Fruit fly (Drosophila melanogaster) whole organism, embryonic: Measurements from ENCODE around the gene Agpat1.

Experiments used
- Atf-2 ChIP-seq: fragments of 200-800 bp; sonication (Bioruptor generic); optimal IDR thresholded peaks from 2 replicates; lab custom pipeline; 2016; ENCODE audit warnings: missing biosample characterization, missing genetic modification characterization
- BEAF-32 ChIP-seq: fragments of 200-800 bp; sonication (Bioruptor generic); optimal IDR thresholded peaks from 3 replicates; lab custom pipeline; 2017; ENCODE audit warnings: missing biosample characterization, missing genetic modification characterization, mild to moderate bottlenecking, moderate library complexity, missing genetic modification reagents
- CG10274 ChIP-seq: fragments of 200-800 bp; sonication (Bioruptor generic); optimal IDR thresholded peaks from 3 replicates; lab custom pipeline; 2017; ENCODE audit warnings: missing biosample characterization, mild to moderate bottlenecking, missing genetic modification characterization
- CG10431 ChIP-seq: fragments of 200-800 bp; sonication (Bioruptor generic); optimal IDR thresholded peaks from 3 replicates; lab custom pipeline; 2018; ENCODE audit warnings: missing biosample characterization, mild to moderate bottlenecking, missing genetic modification characterization
- CG10565 ChIP-seq: fragments of 200-800 bp; sonication (Bioruptor generic); optimal IDR thresholded peaks from 3 replicates; lab custom pipeline; 2016; ENCODE audit warnings: missing biosample characterization, mild to moderate bottlenecking, missing genetic modification characterization
- CG11456 ChIP-seq: fragments of 200-800 bp; sonication (Bioruptor generic); IDR thresholded peaks from 3 replicates; pipeline ENCODE4 v1.3.6; 2022; ENCODE audit warnings: missing biosample characterization, missing genetic modification characterization
- CG12071 ChIP-seq: fragments of 200-800 bp; sonication (Bioruptor generic); optimal IDR thresholded peaks from 3 replicates; lab custom pipeline; 2018; ENCODE audit warnings: missing biosample characterization, mild to moderate bottlenecking, missing genetic modification characterization
- CG12391 ChIP-seq: fragments of 200-800 bp; sonication (Bioruptor generic); optimal IDR thresholded peaks from 3 replicates; lab custom pipeline; 2018; ENCODE audit warnings: missing biosample characterization, mild to moderate bottlenecking, missing genetic modification characterization, moderate library complexity
- CG15479 ChIP-seq: fragments of 200-800 bp; sonication (Bioruptor generic); optimal IDR thresholded peaks from 3 replicates; lab custom pipeline; 2019; ENCODE audit warnings: missing biosample characterization, mild to moderate bottlenecking, missing genetic modification characterization, moderate library complexity
- CG15601 ChIP-seq: fragments of 200-800 bp; sonication (Bioruptor generic); optimal IDR thresholded peaks from 3 replicates; lab custom pipeline; 2019; ENCODE audit warnings: missing biosample characterization, mild to moderate bottlenecking, missing genetic modification characterization, moderate library complexity
- CG1603 ChIP-seq: fragments of 200-800 bp; sonication (Bioruptor generic); optimal IDR thresholded peaks from 2 replicates; lab custom pipeline; 2019; ENCODE audit warnings: missing biosample characterization, mild to moderate bottlenecking, missing genetic modification characterization, moderate library complexity
- CG18599 ChIP-seq: fragments of 200-800 bp; sonication (Bioruptor generic); optimal IDR thresholded peaks from 3 replicates; lab custom pipeline; 2017; ENCODE audit warnings: missing biosample characterization, missing genetic modification characterization, mild to moderate bottlenecking, moderate library complexity, missing genetic modification reagents
- CG18619 ChIP-seq: fragments of 200-800 bp; sonication (Bioruptor generic); optimal IDR thresholded peaks from 3 replicates; lab custom pipeline; 2017; ENCODE audit warnings: missing biosample characterization, mild to moderate bottlenecking, missing genetic modification characterization
- CG2712 ChIP-seq: fragments of 200-800 bp; optimal IDR thresholded peaks from 3 replicates; lab custom pipeline; 2019; ENCODE audit warnings: missing biosample characterization, mild to moderate bottlenecking, missing genetic modification characterization, moderate library complexity
- CG31388 ChIP-seq: fragments of 200-800 bp; sonication (Bioruptor generic); optimal IDR thresholded peaks from 2 replicates; lab custom pipeline; 2016; ENCODE audit warnings: missing biosample characterization, missing genetic modification characterization
- CG34224 ChIP-seq: fragments of 200-800 bp; sonication (Bioruptor generic); IDR thresholded peaks from 3 replicates; pipeline ENCODE4 v1.3.6; 2022; ENCODE audit warnings: missing biosample characterization, missing genetic modification characterization; ENCODE audit not compliant: partially characterized antibody
- CG4820 ChIP-seq: fragments of 200-800 bp; sonication (Bioruptor generic); optimal IDR thresholded peaks from 3 replicates; lab custom pipeline; 2016; ENCODE audit warnings: missing biosample characterization, missing genetic modification characterization
- CG6813 ChIP-seq: fragments of 200-800 bp; sonication (Bioruptor generic); optimal IDR thresholded peaks from 2 replicates; lab custom pipeline; 2017; ENCODE audit warnings: missing biosample characterization, missing genetic modification characterization, mild to moderate bottlenecking, moderate library complexity, missing genetic modification reagents
- CG6854 ChIP-seq: fragments of 200-800 bp; sonication (Bioruptor generic); optimal IDR thresholded peaks from 3 replicates; lab custom pipeline; 2017; ENCODE audit warnings: missing biosample characterization, mild to moderate bottlenecking, missing genetic modification characterization
- CG8388 ChIP-seq: fragments of 200-800 bp; sonication (Bioruptor generic); optimal IDR thresholded peaks from 2 replicates; lab custom pipeline; 2019; ENCODE audit warnings: missing biosample characterization, mild to moderate bottlenecking, missing genetic modification characterization, moderate library complexity
- Dad ChIP-seq: fragments of 200-800 bp; sonication (Bioruptor generic); optimal IDR thresholded peaks from 3 replicates; lab custom pipeline; 2016; ENCODE audit warnings: missing biosample characterization, missing genetic modification characterization
- Dp ChIP-seq: fragments of 200-800 bp; sonication (Bioruptor generic); optimal IDR thresholded peaks from 2 replicates; lab custom pipeline; 2018; ENCODE audit warnings: missing biosample characterization, mild to moderate bottlenecking, missing genetic modification characterization, moderate library complexity
- Gsc ChIP-seq: fragments of 200-800 bp; sonication (Bioruptor generic); IDR thresholded peaks from 2 replicates; pipeline ENCODE4 v1.3.6; 2022; ENCODE audit warnings: missing biosample characterization, missing genetic modification characterization
- Kr ChIP-seq: fragments of 200-800 bp; sonication (Bioruptor generic); optimal IDR thresholded peaks from 2 replicates; lab custom pipeline; 2017; ENCODE audit warnings: missing biosample characterization, mild to moderate bottlenecking, missing genetic modification characterization
- Poxn ChIP-seq: fragments of 200-800 bp; sonication (Bioruptor generic); IDR thresholded peaks from 2 replicates; pipeline ENCODE4 v1.3.6; 2022; ENCODE audit warnings: missing biosample characterization, missing genetic modification characterization
- Rfx ChIP-seq: fragments of 200-800 bp; sonication (Bioruptor generic); IDR thresholded peaks from 2 replicates; pipeline ENCODE4 v1.3.6; 2022; ENCODE audit warnings: missing biosample characterization, missing genetic modification characterization
- Sox102F ChIP-seq: fragments of 200-800 bp; sonication (Bioruptor generic); optimal IDR thresholded peaks from 2 replicates; lab custom pipeline; 2018; ENCODE audit warnings: missing biosample characterization, mild to moderate bottlenecking, missing genetic modification characterization, moderate library complexity
- Sry-β ChIP-seq: fragments of 200-800 bp; sonication (Bioruptor generic); optimal IDR thresholded peaks from 2 replicates; lab custom pipeline; 2018; ENCODE audit warnings: missing biosample characterization, mild to moderate bottlenecking, missing genetic modification characterization, moderate library complexity
- abd-A ChIP-seq: fragments of 200-800 bp; sonication (Bioruptor generic); optimal IDR thresholded peaks from 3 replicates; lab custom pipeline; 2019; ENCODE audit warnings: missing biosample characterization, mild to moderate bottlenecking, missing genetic modification characterization, moderate library complexity
- amos ChIP-seq: fragments of 200-800 bp; sonication (Bioruptor generic); IDR thresholded peaks from 2 replicates; pipeline ENCODE4 v1.3.6; 2022; ENCODE audit warnings: missing biosample characterization, missing genetic modification characterization; ENCODE audit not compliant: partially characterized antibody
- aop ChIP-seq: fragments of 200-800 bp; sonication (Bioruptor generic); IDR thresholded peaks from 2 replicates; pipeline ENCODE4 v1.3.6; 2022; ENCODE audit warnings: missing biosample characterization, missing genetic modification characterization
- ap ChIP-seq: fragments of 200-800 bp; sonication (Bioruptor generic); IDR thresholded peaks from 2 replicates; pipeline ENCODE4 v1.3.6; 2022; ENCODE audit warnings: missing biosample characterization, missing genetic modification characterization
- bab2 ChIP-seq: fragments of 200-800 bp; sonication (Bioruptor generic); optimal IDR thresholded peaks from 2 replicates; lab custom pipeline; 2016; ENCODE audit warnings: missing biosample characterization, missing genetic modification characterization
- exex ChIP-seq: fragments of 200-800 bp; sonication (Bioruptor generic); optimal IDR thresholded peaks from 4 replicates; lab custom pipeline; 2018; ENCODE audit warnings: missing biosample characterization, mild to moderate bottlenecking, missing genetic modification characterization, moderate library complexity
- eyg ChIP-seq: fragments of 200-800 bp; sonication (Bioruptor generic); optimal IDR thresholded peaks from 3 replicates; lab custom pipeline; 2016; ENCODE audit warnings: missing biosample characterization, missing genetic modification characterization
- fd3F ChIP-seq: fragments of 200-800 bp; sonication (Bioruptor generic); optimal IDR thresholded peaks from 2 replicates; lab custom pipeline; 2018; ENCODE audit warnings: missing biosample characterization, mild to moderate bottlenecking, missing genetic modification characterization, moderate library complexity
- fu2 ChIP-seq: fragments of 200-800 bp; sonication (Bioruptor generic); optimal IDR thresholded peaks from 2 replicates; lab custom pipeline; 2016; ENCODE audit warnings: missing biosample characterization, missing genetic modification characterization
- gcm2 ChIP-seq: fragments of 200-800 bp; sonication (Bioruptor generic); optimal IDR thresholded peaks from 2 replicates; lab custom pipeline; 2016; ENCODE audit warnings: missing biosample characterization, missing genetic modification characterization
- ham ChIP-seq: fragments of 200-800 bp; sonication (Bioruptor generic); IDR thresholded peaks from 2 replicates; pipeline ENCODE4 v1.3.6; 2022; ENCODE audit warnings: missing biosample characterization, missing genetic modification characterization
- hb ChIP-seq: fragments of 200-800 bp; sonication (Bioruptor generic); IDR thresholded peaks from 3 replicates; pipeline ENCODE4 v1.3.6; 2022; ENCODE audit warnings: missing biosample characterization, missing genetic modification characterization; ENCODE audit not compliant: partially characterized antibody
- hbn ChIP-seq: fragments of 200-800 bp; sonication (Bioruptor generic); IDR thresholded peaks from 2 replicates; pipeline ENCODE4 v1.3.6; 2022; ENCODE audit warnings: missing biosample characterization, missing genetic modification characterization; ENCODE audit not compliant: partially characterized antibody
- hkb ChIP-seq, 2 experiments: fragments of 200-800 bp in 1 of 2; fragments of >200 bp in 1 of 2; sonication (Bioruptor generic) in 1 of 2; IDR thresholded peaks in 1 of 2; optimal IDR thresholded peaks in 1 of 2; 2 replicates each; pipeline versions ENCODE4 v1.3.6 to Lab custom; 2017 to 2022; ENCODE audit warnings: missing biosample characterization in 1 of 2, missing genetic modification characterization in 1 of 2
- mirr ChIP-seq: fragments of 200-800 bp; sonication (Bioruptor generic); optimal IDR thresholded peaks from 3 replicates; lab custom pipeline; 2018; ENCODE audit warnings: missing biosample characterization, mild to moderate bottlenecking, missing genetic modification characterization
- rib ChIP-seq: fragments of 200-800 bp; sonication (Bioruptor generic); IDR thresholded peaks from 2 replicates; pipeline ENCODE4 v1.3.6; 2022; ENCODE audit warnings: missing biosample characterization, missing genetic modification characterization
- stwl ChIP-seq: fragments of 200-800 bp; sonication (Bioruptor generic); optimal IDR thresholded peaks from 3 replicates; lab custom pipeline; 2018; ENCODE audit warnings: missing biosample characterization, mild to moderate bottlenecking, missing genetic modification characterization, moderate library complexity
- sug ChIP-seq: fragments of 200-800 bp; optimal IDR thresholded peaks from 2 replicates; lab custom pipeline; 2019; ENCODE audit warnings: missing biosample characterization, mild to moderate bottlenecking, missing genetic modification characterization, moderate library complexity
- tap ChIP-seq: fragments of 200-800 bp; optimal IDR thresholded peaks from 3 replicates; lab custom pipeline; 2019; ENCODE audit warnings: missing biosample characterization, mild to moderate bottlenecking, missing genetic modification characterization, moderate library complexity

Agpat1 gene

dm6 chrX:12750928-12751631 is 14.0 kb upstream of the Agpat1 start (continued):
- TF ChIP-seq CG11456 (GFP tag; lab: Robert Waterston, UW) (peak; percentile 99), Kr (GFP tag; lab: Kevin White, UChicago) (peak; percentile 95), CG18599 (GFP tag; lab: Kevin White, UChicago) (peak; percentile 100), BEAF-32 (GFP tag; lab: Kevin White, UChicago) (peak; percentile 52), Dad (GFP tag; lab: Kevin White, UChicago) (peak; percentile 99), mirr (GFP tag; lab: Kevin White, UChicago) (peak; percentile 99), hbn (GFP tag; lab: Robert Waterston, UW) (no peak), fd3F (GFP tag; lab: Kevin White, UChicago) (peak; percentile 100), amos (GFP tag; lab: Robert Waterston, UW) (0 out of 2 replicates have a peak, but pooled peaks have one; percentile 26), CG10565 (GFP tag; lab: Kevin White, UChicago) (peak; percentile 98), sug (tag; lab: Kevin White, UChicago) (peak; percentile 100), CG6813 (peak; percentile 100), exex (tag; lab: Kevin White, UChicago) (peak; percentile 100), hkb (optimal IDR thresholded peaks at IDR 0.05; lab: Kevin White, UChicago) (no peak), hkb (GFP tag; IDR thresholded peaks at IDR 0.05; lab: Robert Waterston, UW) (peak; percentile 100), Sox102F (GFP tag; lab: Kevin White, UChicago) (peak; percentile 100), CG2712 (tag; lab: Kevin White, UChicago) (peak; percentile 100), CG10274 (GFP tag; lab: Kevin White, UChicago) (peak; percentile 97), Dp (GFP tag; lab: Kevin White, UChicago) (peak; percentile 57), CG12391 (peak; percentile 100), CG31388 (GFP tag; lab: Kevin White, UChicago) (peak; percentile 99), fu2 (GFP tag; lab: Kevin White, UChicago) (peak; percentile 100), eyg (GFP tag; lab: Kevin White, UChicago) (peak; percentile 99), CG10431 (GFP tag; lab: Kevin White, UChicago) (peak; percentile 98), stwl (peak; percentile 81), tap (peak; percentile 99), Sry-β (GFP tag; lab: Kevin White, UChicago) (peak; percentile 75), CG8388 (GFP tag; lab: Kevin White, UChicago) (peak; percentile 99), Poxn (peak; percentile 100), Rfx (GFP tag; lab: Robert Waterston, UW) (peak; percentile 100), Atf-2 (GFP tag; lab: Kevin White, UChicago) (peak; percentile 100), CG1603 (tag; lab: Kevin White, UChicago) (peak; percentile 95), abd-A (peak; percentile 91), CG4820 (GFP tag; lab: Kevin White, UChicago) (peak; percentile 99), ham (GFP tag; lab: Robert Waterston, UW) (peak; percentile 100), ap (GFP tag; lab: Robert Waterston, UW) (peak; percentile 99), CG34224 (GFP tag; lab: Robert Waterston, UW) (no peak), CG12071 (GFP tag; lab: Kevin White, UChicago) (peak; percentile 99), rib (GFP tag; lab: Robert Waterston, UW) (peak; percentile 100), CG18619 (GFP tag; lab: Kevin White, UChicago) (peak; percentile 100), CG6854 (GFP tag; lab: Kevin White, UChicago) (peak; percentile 100), CG15601 (tag; lab: Kevin White, UChicago) (peak; percentile 98), CG15479 (peak; percentile 95), Gsc (GFP tag; lab: Robert Waterston, UW) (peak; percentile 98), hb (GFP tag; lab: Robert Waterston, UW) (peak; percentile 73; the same call in 2 of the 3 replicates), bab2 (GFP tag; lab: Kevin White, UChicago) (peak; percentile 99), gcm2 (peak; percentile 100), aop (GFP tag; lab: Robert Waterston, UW) (peak; percentile 95)
